Worm (Caenorhabditis elegans): Measurements from ENCODE around the gene pqm-1.

Gene pqm-1

DNA sequence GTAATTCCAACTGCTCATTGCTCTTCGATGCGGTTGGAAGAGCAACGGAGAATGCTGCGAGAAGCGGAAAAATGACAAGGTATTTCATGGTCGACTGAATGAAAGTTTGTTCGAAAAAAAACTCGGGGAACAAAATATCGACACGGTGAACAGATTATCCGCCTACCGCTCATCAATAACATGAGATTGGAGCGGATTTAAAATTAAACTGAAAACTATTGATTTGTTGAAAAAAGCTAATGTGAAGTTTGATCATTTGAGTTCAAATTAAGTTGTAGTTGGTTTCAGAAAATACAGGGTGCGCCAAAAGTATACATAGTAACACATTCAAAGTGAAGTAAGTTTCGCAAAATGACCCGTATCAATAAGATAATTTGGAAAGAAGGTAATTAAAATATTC lies 12.3 kb downstream of the pqm-1 start, which contains the start of gene F40F8.4:
Gene F40F8.4, minus strand, starts transcription at position 101 of the 400 bp plus-strand sequence.
- TF ChIP-seq K11D2.4 (GFP tag; IDR thresholded peaks at IDR 0.05) (no peak), attf-6 (GFP tag; IDR thresholded peaks at IDR 0.05) (no peak), lin-35 (GFP tag; optimal IDR thresholded peaks at IDR 0.05) (no peak)

ce11 chrII:11135773-11136172 lies 16.6 kb downstream of the pqm-1 start:
- peak; percentile 18 for TF ChIP-seq nhr-80 (tag; optimal IDR thresholded peaks at IDR 0.05)
- TF ChIP-seq T07F8.4 (tag; optimal IDR thresholded peaks at IDR 0.05) = no peak
- no peak for TF ChIP-seq F52B5.7 (tag; optimal IDR thresholded peaks at IDR 0.05)
- TF ChIP-seq madf-8 (GFP tag; conservative IDR thresholded peaks at IDR 0.05) = no peak
- TF ChIP-seq rec-8 (tag; optimal IDR thresholded peaks at IDR 0.05) = no peak
- TF ChIP-seq B0019.2 (GFP tag; conservative IDR thresholded peaks at IDR 0.05) = no peak
- no peak for TF ChIP-seq let-607 (tag; optimal IDR thresholded peaks at IDR 0.05)
- TF ChIP-seq unc-130 (GFP tag; optimal IDR thresholded peaks at IDR 0.05) = no peak

DNA sequence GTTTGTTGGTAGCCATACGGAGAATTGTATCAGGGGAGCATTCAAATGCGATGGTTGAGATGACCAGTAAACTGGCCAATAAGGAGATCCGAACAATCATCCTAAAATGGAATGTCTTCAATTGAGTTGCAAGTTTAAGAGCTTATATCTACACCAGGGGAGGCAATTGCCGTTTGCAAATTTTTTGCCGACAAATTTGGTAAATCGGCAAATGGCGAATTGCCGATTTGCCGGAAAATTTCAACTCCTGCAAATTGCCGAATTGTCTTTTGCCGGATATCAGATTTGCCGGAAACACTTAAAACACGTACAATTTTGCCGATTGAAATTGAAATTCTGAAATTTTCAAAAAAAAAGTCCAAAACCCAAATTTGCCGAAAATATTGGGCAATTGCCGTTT lies 17.6 kb downstream of the pqm-1 start, which contains the start of gene F40F8.5:
Gene F40F8.5, minus strand, starts transcription at position 101 of the 400 bp plus-strand sequence.
- TF ChIP-seq ztf-22 (GFP tag; optimal IDR thresholded peaks at IDR 0.05) (no peak), attf-6 (GFP tag; IDR thresholded peaks at IDR 0.05) (no peak), K11D2.4 (GFP tag; IDR thresholded peaks at IDR 0.05) (no peak), ceh-100 (GFP tag; IDR thresholded peaks at IDR 0.05) (no peak), snpc-1.3 (tag; optimal IDR thresholded peaks at IDR 0.05; ENCODE audit: insufficient read depth) (no peak), C06A6.2 (GFP tag; conservative IDR thresholded peaks at IDR 0.05) (no peak), die-1 (tag; optimal IDR thresholded peaks at IDR 0.05) (no peak), T07F8.4 (tag; optimal IDR thresholded peaks at IDR 0.05) (no peak), F22D6.2 (tag; optimal IDR thresholded peaks at IDR 0.05) (no peak)

ce11 chrII:11132542-11132941 lies 19.9 kb downstream of the pqm-1 start, which contains the start of gene F40F8.11:
Gene F40F8.11 (minus strand): TSS chrII:11132590.
- no peak for TF ChIP-seq tbx-9 (tag; optimal IDR thresholded peaks at IDR 0.05; ENCODE audit: borderline replicate concordance)
- TF ChIP-seq madf-6 (GFP tag; IDR thresholded peaks at IDR 0.05) = no peak
- no peak for TF ChIP-seq ceh-79 (tag; optimal IDR thresholded peaks at IDR 0.05)
- no peak for TF ChIP-seq F23B12.7 (tag; optimal IDR thresholded peaks at IDR 0.05; ENCODE audit: insufficient read depth)
- peak; percentile 65 for TF ChIP-seq efl-1 (GFP tag; optimal IDR thresholded peaks at IDR 0.05)
- peak in 1 of 3 experiments; percentile 59 for TF ChIP-seq lin-35 (GFP tag; optimal IDR thresholded peaks at IDR 0.05)
- TF ChIP-seq lin-26 (GFP tag; IDR thresholded peaks at IDR 0.05) = no peak
- TF ChIP-seq lin-54 (GFP tag; optimal IDR thresholded peaks at IDR 0.05) = peak; percentile 55
- no peak for TF ChIP-seq athp-1 (tag; optimal IDR thresholded peaks at IDR 0.05)
- TF ChIP-seq mcd-1 (GFP tag; IDR thresholded peaks at IDR 0.05) = peak; percentile 82

ce11 chrII:11129517-11129916 lies 22.9 kb downstream of the pqm-1 start, which contains the start of gene F40F8.12:
Gene F40F8.12 (plus strand): TSS chrII:11129817.
- TF ChIP-seq lsl-1 (GFP tag; optimal IDR thresholded peaks at IDR 0.05) (peak; percentile 54), madf-8 (GFP tag; conservative IDR thresholded peaks at IDR 0.05) (peak; percentile 45), ceh-91 (GFP tag; IDR thresholded peaks at IDR 0.05) (no peak), madf-6 (GFP tag; IDR thresholded peaks at IDR 0.05) (peak; percentile 42; the same call in 1 of the 2 replicates)

ce11 chrII:11128989-11129388 lies 23.4 kb downstream of the pqm-1 start, which contains the start of gene F40F8.3:
Gene F40F8.3 (plus strand): TSS chrII:11129289.
- TF ChIP-seq F10E7.11 (tag; optimal IDR thresholded peaks at IDR 0.05) (no peak), mes-4 (tag; optimal IDR thresholded peaks at IDR 0.05) (no peak), aptf-2 (GFP tag; conservative IDR thresholded peaks at IDR 0.05) (no peak), Y56A3A.18 (GFP tag; IDR thresholded peaks at IDR 0.05) (no peak), B0019.2 (GFP tag; conservative IDR thresholded peaks at IDR 0.05) (no peak), F23B12.7 (tag; optimal IDR thresholded peaks at IDR 0.05; ENCODE audit: insufficient read depth) (no peak)
